Worm (Caenorhabditis elegans): Measurements from ENCODE around the gene ceh-28.

ce11 chrX:13062934-13063585 lies 11.4 kb upstream of the ceh-28 start, which contains the start of gene K03A11.5:
- TF ChIP-seq unc-39 (tag; optimal IDR thresholded peaks at IDR 0.05) (no peak), elt-3 (tag; optimal IDR thresholded peaks at IDR 0.05) (no peak), fos-1 (tag; optimal IDR thresholded peaks at IDR 0.05) (no peak), elt-2 (tag; optimal IDR thresholded peaks at IDR 0.05) (peak; percentile 39), nhr-76 (tag; optimal IDR thresholded peaks at IDR 0.05) (no peak), fkh-10 (GFP tag; optimal IDR thresholded peaks at IDR 0.05) (no peak), nfya-1 (tag; optimal IDR thresholded peaks at IDR 0.05; ENCODE audit: insufficient read depth) (no peak), snpc-4 (tag; optimal IDR thresholded peaks at IDR 0.05) (no peak), nhr-77 (tag; optimal IDR thresholded peaks at IDR 0.05) (no peak), pha-4 (tag; optimal IDR thresholded peaks at IDR 0.05) (no peak), elt-1 (tag; optimal IDR thresholded peaks at IDR 0.05) (no peak)

Data from whole organism, L3 larva.